Worm (Caenorhabditis elegans) whole organism, young adult: ENCODE measurements around the gene T23B12.6.

Source experiments
- akir-1 ChIP-seq: fragments of 200-800 bp; sonication (Bioruptor generic); optimal IDR thresholded peaks from 2 replicates; lab custom pipeline; 2018; ENCODE audit warnings: mild to moderate bottlenecking, missing genetic modification characterization, moderate library complexity, missing compliant biosample characterization
- ama-1 ChIP-seq, 3 experiments: fragments of 150-350 bp in 1 of 3; sonication (generic microtip) in 2 of 3; optimal IDR thresholded peaks; 2 replicates each; lab custom pipeline; 2014 to 2018; ENCODE audit warnings: missing biosample characterization in 2 of 3, missing genetic modification characterization in 2 of 3, missing genetic modification reagents in 2 of 3
- ets-4 ChIP-seq: fragments of 200-800 bp; sonication (Bioruptor generic); optimal IDR thresholded peaks from 2 replicates; lab custom pipeline; 2018; ENCODE audit warnings: mild to moderate bottlenecking, missing genetic modification characterization, missing compliant biosample characterization
- nfyb-1 ChIP-seq: fragments of 200-800 bp; sonication (Bioruptor generic); IDR thresholded peaks from 2 replicates; pipeline ENCODE4 v1.3.6; 2022; ENCODE audit warnings: missing genetic modification reagents, missing genetic modification characterization, missing compliant biosample characterization
- rcor-1 ChIP-seq: fragments of 200-800 bp; sonication (Bioruptor generic); IDR thresholded peaks from 2 replicates; pipeline ENCODE4 v1.3.6; 2022; ENCODE audit warnings: missing genetic modification reagents, missing genetic modification characterization, missing compliant biosample characterization
- snpc-4 ChIP-seq, 5 experiments: fragments of 150-350 bp in 1 of 5; sonication (generic microtip) in 4 of 5; optimal IDR thresholded peaks; 2 replicates each; lab custom pipeline; 2014 to 2018; ENCODE audit warnings: missing genetic modification characterization in 5 of 5, missing biosample characterization in 3 of 5, antibody characterized with exemption in 2 of 5, mild to moderate bottlenecking in 2 of 5, missing compliant biosample characterization in 2 of 5, missing genotype in 2 of 5, moderate library complexity in 2 of 5, missing genetic modification reagents in 1 of 5

DNA sequence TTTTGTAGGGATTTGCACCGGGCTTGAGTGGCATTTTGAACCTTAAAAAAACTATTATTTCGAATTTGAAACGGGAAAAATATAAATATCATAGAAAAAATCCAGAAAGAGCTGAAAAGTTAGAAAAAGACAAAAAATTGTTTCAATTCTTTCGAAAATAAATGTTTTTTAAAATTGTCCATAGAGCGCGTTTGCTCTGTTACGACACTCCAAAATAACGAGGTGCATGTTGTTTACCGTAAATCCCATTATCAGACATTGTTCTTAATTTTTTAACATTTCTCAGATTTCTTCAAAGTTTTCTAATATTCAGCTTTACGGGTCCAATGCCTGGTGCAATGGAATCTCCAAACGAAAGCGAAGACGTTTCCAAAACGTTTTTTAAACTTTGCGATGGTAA lies 1.9 kb upstream of the T23B12.6 start, which contains the start of the genes dnj-22 and natc-1:
- TF ChIP-seq akir-1 (GFP tag; lab: Kevin White, UChicago) = no peak
- no peak for TF ChIP-seq ama-1 (optimal IDR thresholded peaks at IDR 0.05; lab: Kevin White, UChicago)
- no peak for TF ChIP-seq ama-1 (GFP tag; optimal IDR thresholded peaks at IDR 0.05; lab: Kevin White, UChicago)
- TF ChIP-seq nfyb-1 (GFP tag; lab: Robert Waterston, UW) = no peak
- TF ChIP-seq snpc-4 (GFP tag; optimal IDR thresholded peaks at IDR 0.05; lab: Kevin White, UChicago) = peak; percentile 38
- TF ChIP-seq snpc-4 (tag; optimal IDR thresholded peaks at IDR 0.05; lab: Kevin White, UChicago) = peak in 3 of 4 experiments; percentile 14 to 59 (median 59)
- no peak for TF ChIP-seq rcor-1
- TF ChIP-seq ets-4 (GFP tag; lab: Kevin White, UChicago) = no peak
